Fruit fly (Drosophila melanogaster): Measurements from ENCODE around the gene S.

DNA sequence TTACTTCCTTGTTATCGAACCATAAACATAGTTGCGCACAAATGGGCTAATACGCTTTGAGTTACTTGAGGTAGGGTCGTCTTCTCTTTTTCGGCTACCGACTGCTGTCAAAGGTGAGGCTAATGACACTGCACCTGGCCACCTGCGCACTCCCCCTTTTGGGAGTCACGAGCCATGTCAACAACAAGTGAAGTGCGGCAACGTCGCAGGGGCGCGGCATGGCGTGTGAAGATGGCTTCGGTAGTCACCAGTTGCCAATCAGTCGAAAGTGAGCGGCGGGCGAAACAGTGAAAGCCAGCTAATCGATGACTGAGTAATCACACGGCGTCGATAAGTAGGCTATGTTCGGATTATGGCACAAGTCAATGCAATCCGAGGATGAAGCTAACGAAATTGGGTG, 20.1 kb downstream of the S start:
- TF ChIP-seq psq (GFP tag; optimal IDR thresholded peaks at IDR 0.05) = no peak
- no peak for TF ChIP-seq Dif (GFP tag; optimal IDR thresholded peaks at IDR 0.05; ENCODE audit: partially characterized antibody)
- TF ChIP-seq dsf (GFP tag; optimal IDR thresholded peaks at IDR 0.05; ENCODE audit: borderline replicate concordance) = no peak
- no peak for TF ChIP-seq Vsx2 (GFP tag; optimal IDR thresholded peaks at IDR 0.05; ENCODE audit: partially characterized antibody)
- TF ChIP-seq sv (GFP tag; optimal IDR thresholded peaks at IDR 0.05) = no peak

Measured in whole organism, wandering third instar larva.